Fruit fly (Drosophila melanogaster) whole organism, embryonic: Measurements from ENCODE around the gene mof.

Experiments
- Antp ChIP-seq: fragments of 200-800 bp; sonication (Bioruptor generic); optimal IDR thresholded peaks from 3 replicates; lab custom pipeline; 2016; ENCODE audit warnings: missing biosample characterization, missing genetic modification characterization
- BEAF-32 ChIP-seq: fragments of 200-800 bp; sonication (Bioruptor generic); optimal IDR thresholded peaks from 3 replicates; lab custom pipeline; 2017; ENCODE audit warnings: missing biosample characterization, missing genetic modification characterization, mild to moderate bottlenecking, moderate library complexity, missing genetic modification reagents
- Blimp-1 ChIP-seq: fragments of 200-800 bp; sonication (Bioruptor generic); optimal IDR thresholded peaks from 3 replicates; lab custom pipeline; 2018; ENCODE audit warnings: missing biosample characterization, missing genetic modification characterization, mild to moderate bottlenecking, moderate library complexity, missing genetic modification reagents
- C15 ChIP-seq: fragments of 200-800 bp; sonication (Bioruptor generic); IDR thresholded peaks from 3 replicates; pipeline ENCODE4 v1.3.6; 2022; ENCODE audit warnings: missing biosample characterization, missing genetic modification characterization
- CG11398 ChIP-seq: fragments of 200-800 bp; sonication (Bioruptor generic); optimal IDR thresholded peaks from 2 replicates; lab custom pipeline; 2016; ENCODE audit warnings: missing biosample characterization, missing genetic modification characterization
- CG12236 ChIP-seq: fragments of 200-800 bp; sonication (Bioruptor generic); optimal IDR thresholded peaks from 2 replicates; lab custom pipeline; 2016; ENCODE audit warnings: missing biosample characterization, missing genetic modification characterization
- CG13123 ChIP-seq: fragments of 200-800 bp; sonication (Bioruptor generic); optimal IDR thresholded peaks from 2 replicates; lab custom pipeline; 2016; ENCODE audit warnings: missing biosample characterization, missing genetic modification characterization
- CG13775 ChIP-seq: fragments of 200-800 bp; sonication (Bioruptor generic); optimal IDR thresholded peaks from 3 replicates; lab custom pipeline; 2017; ENCODE audit warnings: missing biosample characterization, mild to moderate bottlenecking, missing genetic modification characterization
- CG13894 ChIP-seq: fragments of 200-800 bp; sonication (Bioruptor generic); optimal IDR thresholded peaks from 3 replicates; lab custom pipeline; 2018; ENCODE audit warnings: missing biosample characterization, mild to moderate bottlenecking, missing genetic modification characterization, moderate library complexity
- CG14667 ChIP-seq: fragments of 200-800 bp; sonication (Bioruptor generic); IDR thresholded peaks from 2 replicates; pipeline ENCODE4 v1.3.6; 2022; ENCODE audit warnings: missing biosample characterization, missing genetic modification characterization
- CG17359 ChIP-seq: fragments of 200-800 bp; sonication (Bioruptor generic); optimal IDR thresholded peaks from 3 replicates; lab custom pipeline; 2018; ENCODE audit warnings: missing biosample characterization, mild to moderate bottlenecking, missing genetic modification characterization, moderate library complexity
- CG2202 ChIP-seq: fragments of 200-800 bp; sonication (Bioruptor generic); optimal IDR thresholded peaks from 2 replicates; lab custom pipeline; 2018; ENCODE audit warnings: missing biosample characterization, mild to moderate bottlenecking, missing genetic modification characterization
- CG30431 ChIP-seq: fragments of 200-800 bp; sonication (Bioruptor generic); optimal IDR thresholded peaks from 2 replicates; lab custom pipeline; 2017; ENCODE audit warnings: missing biosample characterization, missing genetic modification characterization
- CG31388 ChIP-seq: fragments of 200-800 bp; sonication (Bioruptor generic); optimal IDR thresholded peaks from 2 replicates; lab custom pipeline; 2016; ENCODE audit warnings: missing biosample characterization, missing genetic modification characterization
- CG32772 ChIP-seq: fragments of 200-800 bp; sonication (Bioruptor generic); IDR thresholded peaks from 2 replicates; pipeline ENCODE4 v1.3.6; 2022; ENCODE audit warnings: missing biosample characterization, missing genetic modification characterization
- CG3281 ChIP-seq: fragments of 200-800 bp; sonication (Bioruptor generic); optimal IDR thresholded peaks from 3 replicates; lab custom pipeline; 2017; ENCODE audit warnings: missing biosample characterization, mild to moderate bottlenecking, missing genetic modification characterization
- CG33557 ChIP-seq: fragments of 200-800 bp; sonication (Bioruptor generic); optimal IDR thresholded peaks from 2 replicates; lab custom pipeline; 2019; ENCODE audit warnings: missing biosample characterization, mild to moderate bottlenecking, missing genetic modification characterization, moderate library complexity
- CG6654 ChIP-seq: fragments of 200-800 bp; sonication (Bioruptor generic); optimal IDR thresholded peaks from 2 replicates; lab custom pipeline; 2017; ENCODE audit warnings: missing biosample characterization, mild to moderate bottlenecking, missing genetic modification characterization
- CG7928 ChIP-seq: fragments of 200-800 bp; sonication (Bioruptor generic); optimal IDR thresholded peaks from 2 replicates; lab custom pipeline; 2017; ENCODE audit warnings: missing biosample characterization, mild to moderate bottlenecking, missing genetic modification characterization
- CG8765 ChIP-seq: fragments of 200-800 bp; sonication (Bioruptor generic); IDR thresholded peaks from 2 replicates; pipeline ENCODE4 v1.3.6; 2022; ENCODE audit warnings: missing biosample characterization, missing genetic modification characterization
- CG8944 ChIP-seq: fragments of 200-800 bp; sonication (Bioruptor generic); optimal IDR thresholded peaks from 3 replicates; lab custom pipeline; 2016; ENCODE audit warnings: missing biosample characterization, missing genetic modification characterization
- CTCF ChIP-seq: fragments of 200-800 bp; sonication (Bioruptor generic); optimal IDR thresholded peaks from 2 replicates; lab custom pipeline; 2017; ENCODE audit warnings: missing biosample characterization, mild to moderate bottlenecking, missing genetic modification characterization, moderate library complexity
- CrebB ChIP-seq: fragments of 200-800 bp; sonication (Bioruptor generic); optimal IDR thresholded peaks from 3 replicates; lab custom pipeline; 2018; ENCODE audit warnings: missing biosample characterization, mild to moderate bottlenecking, missing genetic modification characterization
- Elba2 ChIP-seq: fragments of 200-800 bp; sonication (Bioruptor generic); optimal IDR thresholded peaks from 3 replicates; lab custom pipeline; 2016; ENCODE audit warnings: missing biosample characterization, missing genetic modification characterization
- Hey ChIP-seq: fragments of 200-800 bp; sonication (Bioruptor generic); optimal IDR thresholded peaks from 3 replicates; lab custom pipeline; 2018; ENCODE audit warnings: missing biosample characterization, mild to moderate bottlenecking, missing genetic modification characterization
- Hr78 ChIP-seq, 2 experiments: fragments of 200-800 bp in 1 of 2; fragments of >200 bp in 1 of 2; sonication (Bioruptor generic) in 1 of 2; optimal IDR thresholded peaks; 2 replicates each; lab custom pipeline; 2017 to 2019; ENCODE audit warnings: missing biosample characterization in 2 of 2, missing genetic modification characterization in 2 of 2, mild to moderate bottlenecking in 1 of 2, moderate library complexity in 1 of 2
- Mes4 ChIP-seq: fragments of 200-800 bp; sonication (Bioruptor generic); optimal IDR thresholded peaks from 2 replicates; lab custom pipeline; 2016; ENCODE audit warnings: missing biosample characterization, missing genetic modification characterization
- Oaz ChIP-seq: fragments of 200-800 bp; sonication (Bioruptor generic); IDR thresholded peaks from 2 replicates; pipeline ENCODE4 v1.3.6; 2022; ENCODE audit warnings: missing biosample characterization, missing genetic modification characterization
- Pdp1 ChIP-seq, 2 experiments: fragments of 200-800 bp; sonication (Bioruptor generic); optimal IDR thresholded peaks; 3 replicates each; lab custom pipeline; 2016; ENCODE audit warnings: missing biosample characterization in 2 of 2, missing genetic modification characterization in 2 of 2, mild to moderate bottlenecking in 1 of 2, moderate library complexity in 1 of 2
- Ptx1 ChIP-seq: fragments of 200-800 bp; sonication (Bioruptor generic); IDR thresholded peaks from 2 replicates; pipeline ENCODE4 v1.3.6; 2022; ENCODE audit warnings: missing biosample characterization, missing genetic modification characterization
- al ChIP-seq: fragments of 200-800 bp; sonication (Bioruptor generic); IDR thresholded peaks from 2 replicates; pipeline ENCODE4 v1.3.6; 2022; ENCODE audit warnings: missing biosample characterization, missing genetic modification characterization
- ase ChIP-seq: fragments of 200-800 bp; sonication (Bioruptor generic); IDR thresholded peaks from 3 replicates; pipeline ENCODE4 v1.3.6; 2022; ENCODE audit warnings: missing biosample characterization, missing genetic modification characterization
- corto ChIP-seq: fragments of 200-800 bp; sonication (Bioruptor generic); optimal IDR thresholded peaks from 2 replicates; lab custom pipeline; 2016; ENCODE audit warnings: missing biosample characterization, mild to moderate bottlenecking, missing genetic modification characterization, moderate library complexity
- dpn ChIP-seq, 2 experiments: fragments of 200-800 bp; sonication (Bioruptor generic); optimal IDR thresholded peaks; 3 replicates each; lab custom pipeline; 2016; ENCODE audit warnings: missing biosample characterization in 2 of 2, missing genetic modification characterization in 2 of 2
- dysf ChIP-seq: fragments of 200-800 bp; sonication (Bioruptor generic); IDR thresholded peaks from 3 replicates; pipeline ENCODE4 v1.3.6; 2022; ENCODE audit warnings: missing biosample characterization, missing genetic modification characterization
- eyg ChIP-seq: fragments of 200-800 bp; sonication (Bioruptor generic); optimal IDR thresholded peaks from 3 replicates; lab custom pipeline; 2016; ENCODE audit warnings: missing biosample characterization, missing genetic modification characterization
- ftz-f1 ChIP-seq: fragments of 200-800 bp; sonication (Bioruptor generic); optimal IDR thresholded peaks from 2 replicates; lab custom pipeline; 2016; ENCODE audit warnings: missing biosample characterization, missing genetic modification characterization
- hbn ChIP-seq: fragments of 200-800 bp; sonication (Bioruptor generic); IDR thresholded peaks from 2 replicates; pipeline ENCODE4 v1.3.6; 2022; ENCODE audit warnings: missing biosample characterization, missing genetic modification characterization; ENCODE audit not compliant: partially characterized antibody
- mam ChIP-seq: fragments of 200-800 bp; sonication (Bioruptor generic); optimal IDR thresholded peaks from 3 replicates; lab custom pipeline; 2016; ENCODE audit warnings: missing biosample characterization, missing genetic modification characterization
- nmo ChIP-seq: fragments of 200-800 bp; sonication (Bioruptor generic); optimal IDR thresholded peaks from 2 replicates; lab custom pipeline; 2018; ENCODE audit warnings: missing biosample characterization, mild to moderate bottlenecking, missing genetic modification characterization, moderate library complexity
- onecut ChIP-seq: fragments of 200-800 bp; sonication (Bioruptor generic); IDR thresholded peaks from 2 replicates; pipeline ENCODE4 v1.3.6; 2022; ENCODE audit warnings: missing biosample characterization, missing genetic modification characterization
- pita ChIP-seq: fragments of 200-800 bp; sonication (Bioruptor generic); optimal IDR thresholded peaks from 2 replicates; lab custom pipeline; 2017; ENCODE audit warnings: missing biosample characterization, mild to moderate bottlenecking, missing genetic modification characterization
- ro ChIP-seq: fragments of 200-800 bp; sonication (Bioruptor generic); IDR thresholded peaks from 2 replicates; pipeline ENCODE4 v1.3.6; 2022; ENCODE audit warnings: missing biosample characterization, missing genetic modification characterization
- schlank ChIP-seq: fragments of 200-800 bp; sonication (Bioruptor generic); optimal IDR thresholded peaks from 2 replicates; lab custom pipeline; 2018; ENCODE audit warnings: missing biosample characterization, mild to moderate bottlenecking, missing genetic modification characterization
- sima ChIP-seq: fragments of 200-800 bp; sonication (Bioruptor generic); optimal IDR thresholded peaks from 2 replicates; lab custom pipeline; 2016; ENCODE audit warnings: missing biosample characterization, missing genetic modification characterization
- tgo ChIP-seq: fragments of 200-800 bp; sonication (Bioruptor generic); IDR thresholded peaks from 3 replicates; pipeline ENCODE4 v1.3.6; 2022; ENCODE audit warnings: missing biosample characterization, missing genetic modification characterization
- trem ChIP-seq: fragments of 200-800 bp; optimal IDR thresholded peaks from 3 replicates; lab custom pipeline; 2019; ENCODE audit warnings: missing biosample characterization, mild to moderate bottlenecking, missing genetic modification characterization, moderate library complexity
- trh ChIP-seq: fragments of 200-800 bp; sonication (Bioruptor generic); optimal IDR thresholded peaks from 2 replicates; lab custom pipeline; 2016; ENCODE audit warnings: missing biosample characterization, missing genetic modification characterization
- vvl ChIP-seq: fragments of 200-800 bp; sonication (Bioruptor generic); IDR thresholded peaks from 2 replicates; pipeline ENCODE4 v1.3.6; 2022; ENCODE audit warnings: missing biosample characterization, missing genetic modification characterization
- zf30C ChIP-seq: fragments of 200-800 bp; sonication (Bioruptor generic); optimal IDR thresholded peaks from 3 replicates; lab custom pipeline; 2018; ENCODE audit warnings: missing biosample characterization, mild to moderate bottlenecking, missing genetic modification characterization

Gene mof

DNA sequence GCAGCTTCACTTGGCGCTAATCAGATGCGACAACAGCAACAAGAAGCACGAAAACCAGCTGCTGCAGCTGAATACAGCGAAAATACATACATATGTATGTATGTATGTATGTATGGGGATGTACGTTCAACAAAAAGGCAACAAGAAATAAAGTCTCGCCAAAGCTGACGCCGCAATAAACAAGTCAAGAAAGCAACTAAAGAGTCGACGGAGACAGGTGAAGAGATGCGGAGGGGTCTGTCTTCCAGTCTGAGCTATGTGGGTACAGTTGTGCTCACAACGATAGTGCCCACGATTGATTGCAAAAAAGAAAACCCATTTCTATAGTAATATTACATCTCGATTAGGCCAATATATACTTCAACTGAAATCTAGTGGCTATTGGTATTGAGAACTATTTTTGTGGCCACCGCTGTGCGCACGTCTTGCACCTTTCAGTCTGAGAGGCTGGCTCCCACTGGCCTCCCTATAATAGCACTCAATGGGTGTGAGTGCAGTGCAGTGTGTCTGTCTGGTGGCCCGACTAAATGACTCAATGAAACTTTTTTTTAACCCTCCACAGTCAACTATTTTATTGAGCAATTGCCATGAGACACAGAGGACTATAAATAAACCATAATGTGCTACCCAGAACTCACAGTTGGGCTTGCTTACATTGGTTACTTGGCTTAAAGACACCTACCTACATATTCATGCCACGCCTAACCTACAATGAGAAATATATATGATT, 19.3 kb upstream of the mof start (continued):
- TF ChIP-seq CG17359 (tag; lab: Kevin White, UChicago) (peak; percentile 95), CG33557 (GFP tag; lab: Kevin White, UChicago) (peak; percentile 34), trh (GFP tag; lab: Kevin White, UChicago) (peak; percentile 57), BEAF-32 (GFP tag; lab: Kevin White, UChicago) (no peak), CG14667 (GFP tag; lab: Robert Waterston, UW) (peak; percentile 85), Antp (GFP tag; lab: Kevin White, UChicago) (peak; percentile 91), dysf (GFP tag; lab: Robert Waterston, UW) (peak; percentile 94), Mes4 (peak; percentile 84), hbn (GFP tag; lab: Robert Waterston, UW) (no peak), CG8765 (peak; percentile 69), C15 (GFP tag; lab: Robert Waterston, UW) (peak; percentile 64; the same call in 1 of the 3 replicates), eyg (peak; percentile 82), Oaz (GFP tag; lab: Robert Waterston, UW) (peak; percentile 74; the same call in 1 of the 2 replicates), trem (tag; lab: Kevin White, UChicago) (peak; percentile 75), Hr78 (GFP tag; optimal IDR thresholded peaks at IDR 0.05; lab: Kevin White, UChicago) (peak in 1 of 2 experiments; percentile 79), CG13775 (GFP tag; lab: Kevin White, UChicago) (peak; percentile 67), CG31388 (peak; percentile 74), CG6654 (GFP tag; lab: Kevin White, UChicago) (peak; percentile 76), sima (GFP tag; lab: Kevin White, UChicago) (peak; percentile 73), CTCF (GFP tag; lab: Kevin White, UChicago) (peak; percentile 60), CG3281 (GFP tag; lab: Kevin White, UChicago) (peak; percentile 75), schlank (peak; percentile 28), ftz-f1 (GFP tag; lab: Kevin White, UChicago) (no peak), Elba2 (GFP tag; lab: Kevin White, UChicago) (peak; percentile 6), CG11398 (GFP tag; lab: Kevin White, UChicago) (peak; percentile 87), Pdp1 (GFP tag; optimal IDR thresholded peaks at IDR 0.05; lab: Kevin White, UChicago) (peak; percentile 83 to 89), pita (GFP tag; lab: Kevin White, UChicago) (no peak), tgo (peak; percentile 88), zf30C (GFP tag; lab: Kevin White, UChicago) (no peak), dpn (GFP tag; optimal IDR thresholded peaks at IDR 0.05; lab: Kevin White, UChicago) (peak; percentile 88 to 93), CG12236 (GFP tag; lab: Kevin White, UChicago) (peak; percentile 84), vvl (GFP tag; lab: Robert Waterston, UW) (peak; percentile 97), Blimp-1 (GFP tag; lab: Kevin White, UChicago) (peak; percentile 91), Hey (peak; percentile 14), ase (GFP tag; lab: Robert Waterston, UW) (peak; percentile 91), CG2202 (tag; lab: Kevin White, UChicago) (peak; percentile 76), mam (GFP tag; lab: Kevin White, UChicago) (peak; percentile 86), corto (peak; percentile 83), ro (GFP tag; lab: Robert Waterston, UW) (peak; percentile 80), CG13894 (no peak), CG32772 (peak; percentile 93), al (GFP tag; lab: Robert Waterston, UW) (peak; percentile 71), onecut (peak; percentile 87), CG7928 (peak; percentile 57), Ptx1 (GFP tag; lab: Robert Waterston, UW) (peak; percentile 92), CG30431 (GFP tag; lab: Kevin White, UChicago) (peak; percentile 85), CrebB (tag; lab: Kevin White, UChicago) (peak; percentile 84), nmo (peak; percentile 92), CG8944 (GFP tag; lab: Kevin White, UChicago) (peak; percentile 88), CG13123 (GFP tag; lab: Kevin White, UChicago) (peak; percentile 83)
